Worm (Caenorhabditis elegans) whole organism, L3 larva: ENCODE measurements around the gene Y73B6BL.47.
"Not testable (repeated sequence)": the region's sequence is repeated elsewhere in the genome, so short reads cannot be mapped to it uniquely, and the experiment has no call there.

Experiments
- aly-2 ChIP-seq: fragments of 150-350 bp; optimal IDR thresholded peaks from 2 replicates; lab custom pipeline; 2014; ENCODE audit warnings: missing biosample characterization, missing genetic modification characterization
- ama-1 ChIP-seq: fragments of 150-350 bp; optimal IDR thresholded peaks from 2 replicates; lab custom pipeline; 2018
- ceh-16 ChIP-seq: sonication (generic microtip); optimal IDR thresholded peaks from 2 replicates; lab custom pipeline; 2017; ENCODE audit warnings: missing biosample characterization, missing genetic modification characterization
- ceh-9 ChIP-seq: sonication (generic microtip); optimal IDR thresholded peaks from 2 replicates; lab custom pipeline; 2018; ENCODE audit warnings: missing biosample characterization, missing genetic modification characterization
- egl-5 ChIP-seq: fragments of 150-350 bp; optimal IDR thresholded peaks from 2 replicates; lab custom pipeline; 2017; ENCODE audit warnings: missing biosample characterization, missing genetic modification reagents, missing genetic modification characterization, inconsistent platforms
- elt-1 ChIP-seq: fragments of 150-350 bp; optimal IDR thresholded peaks from 2 replicates; lab custom pipeline; 2014; ENCODE audit warnings: missing biosample characterization, missing genetic modification characterization
- elt-2 ChIP-seq: sonication (generic microtip); optimal IDR thresholded peaks from 2 replicates; lab custom pipeline; 2016; ENCODE audit warnings: missing genetic modification reagents, mild to moderate bottlenecking, missing genetic modification characterization, missing compliant biosample characterization
- elt-3 ChIP-seq, 3 experiments: fragments of 150-350 bp in 1 of 3; sonication (generic microtip) in 2 of 3; optimal IDR thresholded peaks; 2 replicates in 2 of 3; 4 replicates in 1 of 3; lab custom pipeline; 2014 to 2017; ENCODE audit warnings: missing biosample characterization in 3 of 3, missing genetic modification characterization in 3 of 3
- fkh-10 ChIP-seq: sonication (generic microtip); optimal IDR thresholded peaks from 2 replicates; lab custom pipeline; 2017; ENCODE audit warnings: missing biosample characterization, missing genetic modification reagents, missing genetic modification characterization
- fkh-2 ChIP-seq: fragments of 150-350 bp; optimal IDR thresholded peaks from 2 replicates; lab custom pipeline; 2014; ENCODE audit warnings: missing biosample characterization, missing genetic modification reagents, missing genetic modification characterization
- fos-1 ChIP-seq: fragments of 150-350 bp; optimal IDR thresholded peaks from 2 replicates; lab custom pipeline; 2014; ENCODE audit warnings: missing biosample characterization, missing genetic modification characterization
- hmg-11 ChIP-seq: sonication (generic microtip); optimal IDR thresholded peaks from 2 replicates; lab custom pipeline; 2016; ENCODE audit warnings: missing genetic modification characterization, missing compliant biosample characterization
- jun-1 ChIP-seq: fragments of 150-350 bp; optimal IDR thresholded peaks from 2 replicates; lab custom pipeline; 2014; ENCODE audit warnings: missing biosample characterization, missing genetic modification reagents, missing genetic modification characterization
- mdl-1 ChIP-seq: fragments of 150-350 bp; optimal IDR thresholded peaks from 2 replicates; lab custom pipeline; 2014; ENCODE audit warnings: missing biosample characterization, missing genetic modification characterization
- mml-1 ChIP-seq: fragments of 150-350 bp; sonication (generic microtip); optimal IDR thresholded peaks from 3 replicates; lab custom pipeline; 2014; ENCODE audit warnings: missing biosample characterization, missing genetic modification characterization
- nfya-1 ChIP-seq: sonication (generic microtip); optimal IDR thresholded peaks from 2 replicates; lab custom pipeline; 2017; ENCODE audit warnings: missing genetic modification characterization, mild to moderate bottlenecking, missing compliant biosample characterization, antibody characterized with exemption, moderate library complexity; ENCODE audit not compliant: insufficient read depth
- nhr-11 ChIP-seq: fragments of 150-350 bp; optimal IDR thresholded peaks from 2 replicates; lab custom pipeline; 2014; ENCODE audit warnings: missing biosample characterization, missing genetic modification characterization
- nhr-23 ChIP-seq: fragments of 150-350 bp; optimal IDR thresholded peaks from 2 replicates; lab custom pipeline; 2014; ENCODE audit warnings: missing biosample characterization, missing genetic modification reagents, missing genetic modification characterization
- nhr-25 ChIP-seq: sonication (generic microtip); optimal IDR thresholded peaks from 2 replicates; lab custom pipeline; 2017; ENCODE audit warnings: missing biosample characterization, missing genetic modification characterization
- nhr-67 ChIP-seq: fragments of 150-350 bp; optimal IDR thresholded peaks from 2 replicates; lab custom pipeline; 2014; ENCODE audit warnings: missing biosample characterization, missing genetic modification characterization
- nhr-76 ChIP-seq: fragments of 150-350 bp; sonication (generic microtip); optimal IDR thresholded peaks from 5 replicates; lab custom pipeline; 2014; ENCODE audit warnings: missing biosample characterization, missing genetic modification characterization
- pha-4 ChIP-seq: fragments of 150-350 bp; optimal IDR thresholded peaks from 2 replicates; lab custom pipeline; 2014; ENCODE audit warnings: missing biosample characterization, missing genetic modification reagents, missing genetic modification characterization
- sea-2 ChIP-seq: fragments of 150-350 bp; sonication (generic microtip); optimal IDR thresholded peaks from 4 replicates; lab custom pipeline; 2014; ENCODE audit warnings: missing biosample characterization, missing genetic modification reagents, missing genetic modification characterization
- skn-1 ChIP-seq: fragments of 150-350 bp; optimal IDR thresholded peaks from 2 replicates; lab custom pipeline; 2014; ENCODE audit warnings: missing biosample characterization, missing genetic modification characterization
- snpc-4 ChIP-seq: fragments of 150-350 bp; optimal IDR thresholded peaks from 2 replicates; lab custom pipeline; 2014; ENCODE audit warnings: missing biosample characterization, missing genetic modification characterization
- tbx-2 ChIP-seq: sonication (generic microtip); optimal IDR thresholded peaks from 2 replicates; lab custom pipeline; 2016; ENCODE audit warnings: mild to moderate bottlenecking, missing genetic modification characterization, missing compliant biosample characterization
- unc-62 ChIP-seq: fragments of 150-350 bp; sonication (generic microtip); optimal IDR thresholded peaks from 4 replicates; lab custom pipeline; 2014; ENCODE audit warnings: missing biosample characterization, missing genetic modification reagents, missing genetic modification characterization
- ztf-11 ChIP-seq: fragments of 150-350 bp; optimal IDR thresholded peaks from 2 replicates; lab custom pipeline; 2014; ENCODE audit warnings: missing biosample characterization, missing genetic modification characterization
- ztf-4 ChIP-seq: fragments of 150-350 bp; optimal IDR thresholded peaks from 2 replicates; lab custom pipeline; 2014; ENCODE audit warnings: missing biosample characterization, missing genetic modification characterization

Gene Y73B6BL.47

DNA sequence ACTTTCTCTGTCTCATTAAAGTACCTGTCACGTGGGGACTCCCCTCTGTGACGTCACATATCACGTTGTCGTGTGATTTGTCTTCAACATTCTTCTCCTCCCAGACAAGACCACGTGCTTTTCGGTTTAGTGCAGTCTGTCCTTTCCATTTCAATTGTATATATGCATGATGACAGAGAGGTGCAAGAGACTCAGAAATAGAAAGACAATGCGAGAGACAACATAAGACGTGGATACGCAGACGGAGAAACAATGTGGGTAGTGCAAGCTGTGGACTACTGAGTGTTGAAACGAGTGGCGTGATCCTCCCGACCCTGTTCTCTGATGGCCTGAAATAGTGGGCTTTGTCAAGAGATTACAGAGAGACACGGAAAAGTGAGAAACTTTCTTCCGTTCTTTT, 25.0 kb upstream of the Y73B6BL.47 start (continued):
- TF ChIP-seq jun-1 (tag; lab: Kevin White, UChicago) (peak; percentile 95), skn-1 (peak; percentile 95), ama-1 (lab: Kevin White, UChicago) (peak; percentile 61), elt-3 (tag; optimal IDR thresholded peaks at IDR 0.05; lab: Kevin White, UChicago) (peak in 1 of 3 experiments; percentile 34)

DNA sequence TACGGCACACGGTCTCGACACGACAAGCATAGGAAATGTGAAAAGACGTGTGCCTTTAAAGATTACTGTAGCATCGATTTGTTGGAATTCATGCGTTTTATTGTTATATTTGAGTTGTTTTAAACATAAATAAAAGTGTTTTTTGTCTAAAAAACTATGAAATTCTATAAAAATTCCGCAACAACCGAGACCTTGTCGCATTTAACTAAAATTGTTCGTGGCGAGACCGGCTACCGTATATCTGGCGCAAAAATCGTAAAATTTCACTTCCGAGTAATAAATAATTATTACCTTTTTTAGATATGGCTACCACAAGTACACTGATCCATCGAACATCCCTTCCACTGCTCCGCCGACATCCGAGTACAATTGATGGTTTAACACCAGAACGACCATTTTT, 24.4 kb upstream of the Y73B6BL.47 start, which contains the start of gene ipla-6:
Gene ipla-6 (plus strand): TSS at position 301 of the 400 bp plus-strand sequence.
- no peak for TF ChIP-seq tbx-2 (tag; lab: Kevin White, UChicago)
- TF ChIP-seq ama-1 (lab: Kevin White, UChicago) = no peak
- TF ChIP-seq fkh-2 (tag; lab: Kevin White, UChicago) = no peak
- no peak for TF ChIP-seq mdl-1
- TF ChIP-seq nfya-1 (tag; lab: Kevin White, UChicago) = no peak
- TF ChIP-seq, all 47 proteins: peak for 0

DNA sequence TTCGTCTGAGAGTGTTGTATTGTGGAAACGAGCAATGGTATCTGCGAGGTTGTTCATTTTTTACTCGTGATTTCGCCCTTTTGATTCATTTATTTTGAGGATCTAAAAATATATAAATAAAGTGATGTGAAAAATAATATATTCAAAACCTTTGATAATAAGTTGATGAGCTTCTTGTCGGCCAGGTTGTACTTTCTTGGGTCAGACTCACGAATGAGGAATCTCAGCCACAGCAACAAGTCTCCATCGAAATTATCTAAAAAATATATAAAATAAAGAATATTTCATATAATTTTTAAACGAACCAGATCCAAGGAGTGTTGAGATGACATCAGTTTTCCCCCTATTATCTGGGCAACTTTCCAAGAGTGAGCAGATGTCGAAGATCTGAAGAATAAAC, 19.3 kb upstream of the Y73B6BL.47 start, which contains the start of gene Y73B6BL.288:
Gene Y73B6BL.288 (minus strand): TSS at position 101 of the 400 bp plus-strand sequence.
- TF ChIP-seq elt-2 (no peak), ceh-9 (no peak), sea-2 (no peak), hmg-11 (no peak), egl-5 (no peak), mdl-1 (no peak), nhr-25 (tag; lab: Kevin White, UChicago) (no peak), nhr-76 (tag; lab: Kevin White, UChicago) (no peak), snpc-4 (tag; lab: Kevin White, UChicago) (no peak), fkh-10 (GFP tag; lab: Kevin White, UChicago) (no peak), nhr-11 (no peak), nhr-23 (tag; lab: Kevin White, UChicago) (no peak), elt-1 (tag; lab: Kevin White, UChicago) (no peak), ztf-11 (tag; lab: Kevin White, UChicago) (no peak), unc-62 (no peak)
- TF ChIP-seq, all 47 proteins: peak for 0

DNA sequence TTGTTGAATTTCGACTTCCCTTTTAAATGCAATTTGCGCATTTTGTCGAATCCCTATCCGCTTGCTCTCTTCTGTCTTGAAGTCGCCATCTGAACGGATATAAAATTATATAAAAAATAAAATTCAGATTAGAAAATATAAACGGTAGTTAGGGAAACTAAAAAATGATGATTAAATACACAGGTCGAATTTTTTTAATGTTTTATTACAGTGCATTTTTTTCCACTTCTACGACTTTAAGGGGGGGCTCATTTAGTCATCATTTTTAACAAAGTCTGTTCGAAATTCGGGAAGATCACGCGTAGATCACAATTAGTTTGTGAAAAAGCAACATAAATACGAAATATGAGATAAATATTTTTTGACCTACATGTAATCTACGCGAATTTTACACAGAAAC, 18.9 kb upstream of the Y73B6BL.47 start, which contains the start of gene Y73B6BL.14:
Gene Y73B6BL.14 (minus strand): TSS at position 101 of the 400 bp plus-strand sequence.
- no peak for TF ChIP-seq elt-1 (tag; lab: Kevin White, UChicago)
- TF ChIP-seq pha-4 (tag; lab: Kevin White, UChicago) = no peak
- no peak for TF ChIP-seq nfya-1 (tag; lab: Kevin White, UChicago)
- TF ChIP-seq aly-2 = no peak
- no peak for TF ChIP-seq fkh-10 (GFP tag; lab: Kevin White, UChicago)
- no peak for TF ChIP-seq ztf-4 (tag; lab: Kevin White, UChicago)

DNA sequence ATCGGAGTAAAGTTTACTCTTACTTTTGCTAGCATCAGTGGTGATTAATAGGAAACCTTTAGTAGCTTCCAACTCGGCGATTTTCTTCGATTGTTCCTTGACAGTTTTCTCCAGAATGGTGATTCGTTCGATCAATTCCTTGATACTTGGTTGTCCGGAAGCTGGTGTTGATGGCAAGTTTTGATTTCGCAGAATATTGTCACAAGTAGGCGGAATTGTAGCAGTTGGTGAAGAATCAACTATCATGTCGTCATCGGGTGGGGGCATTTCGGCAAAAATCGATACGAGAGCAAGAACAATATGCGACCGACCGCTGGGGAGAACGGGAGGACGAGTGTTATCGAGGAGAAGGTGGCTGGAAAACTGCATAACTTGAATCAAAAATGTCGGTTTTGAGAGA, 14.6 kb upstream of the Y73B6BL.47 start, which contains the start of gene Y73B6BL.289:
Gene Y73B6BL.289 (plus strand): TSS at position 301 of the 400 bp plus-strand sequence.
- TF ChIP-seq elt-3 (tag; optimal IDR thresholded peaks at IDR 0.05; lab: Kevin White, UChicago); mml-1 (tag; lab: Kevin White, UChicago); fos-1 (tag; lab: Kevin White, UChicago): not testable (repeated sequence)

DNA sequence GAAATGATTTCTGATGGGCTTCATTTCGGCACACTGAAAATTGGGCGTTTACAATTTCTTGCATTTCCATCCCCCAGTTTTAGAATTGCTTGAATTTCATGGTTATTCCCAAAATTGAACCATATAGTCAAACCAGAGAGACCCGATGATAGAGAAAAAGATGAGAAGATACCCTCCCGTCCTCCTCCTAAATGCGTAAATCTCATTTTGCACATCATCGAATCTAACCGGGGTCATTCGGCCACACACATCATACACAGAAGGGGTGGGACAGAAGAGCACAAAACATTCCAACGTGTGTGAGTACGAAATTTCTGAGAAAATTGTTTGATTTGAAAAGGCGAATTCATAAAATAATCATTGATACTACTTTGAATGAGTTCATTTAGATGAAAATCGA, 1.8 kb downstream of the Y73B6BL.47 start:
- TF ChIP-seq unc-62 (no peak), mdl-1 (no peak), ceh-16 (no peak)

DNA sequence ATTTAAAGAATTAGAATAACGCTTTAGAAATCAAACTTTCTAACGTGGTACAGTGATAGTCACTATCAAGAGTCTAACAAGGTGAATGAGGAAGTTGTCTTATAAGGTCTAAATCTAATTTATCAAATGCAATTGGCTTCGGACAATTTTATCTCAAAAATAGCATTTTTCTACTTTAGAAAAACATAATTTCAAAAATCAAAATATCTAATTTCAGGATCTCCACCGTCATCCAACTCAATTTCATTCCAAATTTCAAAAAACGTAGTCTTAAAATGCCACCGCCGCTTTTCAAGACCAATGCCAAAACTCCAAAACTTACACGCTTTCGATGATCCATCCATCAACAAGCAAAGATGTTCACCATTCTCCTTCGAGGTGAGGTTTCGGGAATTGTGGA, 3.3 kb downstream of the Y73B6BL.47 start, which contains the start of gene Y73B6BL.270:
Gene Y73B6BL.270 (plus strand): TSS at position 301 of the 400 bp plus-strand sequence.
- TF ChIP-seq egl-5 = no peak
- TF ChIP-seq nhr-67 = no peak

DNA sequence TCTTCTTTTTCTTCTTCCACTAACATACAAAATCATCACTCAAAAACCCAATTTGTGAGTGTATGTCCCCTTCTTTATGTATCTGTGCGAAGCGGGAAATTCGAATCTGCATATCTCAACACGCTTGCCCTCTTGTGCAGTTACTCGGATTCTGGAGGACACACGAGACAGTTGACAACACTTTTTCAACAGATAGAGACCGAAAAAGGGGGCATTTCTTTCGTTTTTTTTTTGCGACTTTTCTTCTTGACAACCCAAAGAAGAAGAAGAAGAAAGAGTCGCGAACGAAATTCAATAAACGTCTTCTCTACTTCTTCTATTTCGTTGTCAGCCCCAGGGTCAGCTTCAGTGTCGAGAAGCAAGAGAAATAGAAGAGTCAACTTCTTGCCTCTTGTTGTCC, 4.3 kb downstream of the Y73B6BL.47 start:
- no peak for TF ChIP-seq elt-3 (tag; optimal IDR thresholded peaks at IDR 0.05; lab: Kevin White, UChicago)
